Worm (Caenorhabditis elegans) whole organism, L2 larva: Measurements from ENCODE around the gene fbxa-201.

ENCODE experiments used
- alr-1 ChIP-seq: fragments of 150-350 bp; optimal IDR thresholded peaks from 2 replicates; lab custom pipeline; 2014; ENCODE audit warnings: missing biosample characterization, missing genetic modification characterization
- ama-1 ChIP-seq: fragments of 150-350 bp; optimal IDR thresholded peaks from 2 replicates; lab custom pipeline; 2018; ENCODE audit warnings: inconsistent platforms
- mdl-1 ChIP-seq, 2 experiments: fragments of 150-350 bp in 1 of 2; sonication (generic microtip) in 1 of 2; optimal IDR thresholded peaks; 2 replicates each; lab custom pipeline; 2017; ENCODE audit warnings: missing biosample characterization in 2 of 2, missing genetic modification characterization in 2 of 2
- nhr-11 ChIP-seq: fragments of 150-350 bp; optimal IDR thresholded peaks from 2 replicates; lab custom pipeline; 2014; ENCODE audit warnings: missing biosample characterization, missing genetic modification characterization
- skn-1 ChIP-seq: sonication (generic microtip); optimal IDR thresholded peaks from 2 replicates; lab custom pipeline; 2017; ENCODE audit warnings: missing biosample characterization, missing genetic modification characterization
- snpc-4 ChIP-seq: fragments of 150-350 bp; optimal IDR thresholded peaks from 2 replicates; lab custom pipeline; 2014; ENCODE audit warnings: missing biosample characterization, missing genetic modification characterization
- ztf-11 ChIP-seq: sonication (generic microtip); optimal IDR thresholded peaks from 2 replicates; lab custom pipeline; 2017; ENCODE audit warnings: missing biosample characterization, missing genetic modification characterization

DNA sequence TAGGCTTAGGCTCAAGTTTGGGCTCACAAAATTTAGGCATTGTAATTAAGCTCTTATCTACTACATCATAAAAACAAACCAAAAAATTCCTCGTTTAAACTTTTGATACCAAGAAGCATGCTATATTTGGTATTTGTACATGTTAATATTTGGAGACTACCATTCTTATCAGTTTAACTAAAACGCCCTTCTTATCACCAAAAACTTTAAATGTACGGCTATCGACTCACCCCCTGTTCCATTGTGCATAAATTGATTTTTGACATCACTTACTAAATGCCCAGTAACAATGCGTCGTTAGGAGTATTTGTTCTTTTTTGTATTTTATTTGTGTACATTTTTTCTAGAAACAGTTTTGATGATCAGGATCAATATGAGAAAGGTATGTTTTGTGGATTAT lies 48.1 kb upstream of the fbxa-201 start, which contains the start of gene T06A1.5:
- TF ChIP-seq mdl-1 (tag; optimal IDR thresholded peaks at IDR 0.05; lab: Kevin White, UChicago) (no peak), nhr-11 (tag; lab: Kevin White, UChicago) (no peak), alr-1 (tag; lab: Kevin White, UChicago) (no peak), ztf-11 (tag; lab: Kevin White, UChicago) (no peak), skn-1 (tag; lab: Kevin White, UChicago) (no peak), ama-1 (lab: Kevin White, UChicago) (no peak), snpc-4 (no peak)
